Fruit fly (Drosophila melanogaster) whole organism, embryonic: Measurements from ENCODE around the gene CG14036.

Experiments used
- Atf3 ChIP-seq: fragments of 200-800 bp; sonication (Bioruptor generic); optimal IDR thresholded peaks from 3 replicates; lab custom pipeline; 2016; ENCODE audit warnings: missing biosample characterization, missing genetic modification characterization
- Bgb ChIP-seq: fragments of 200-800 bp; sonication (Bioruptor generic); IDR thresholded peaks from 2 replicates; pipeline ENCODE4 v1.3.6; 2022; ENCODE audit warnings: missing biosample characterization, missing genetic modification characterization; ENCODE audit not compliant: partially characterized antibody
- Blimp-1 ChIP-seq: fragments of 200-800 bp; sonication (Bioruptor generic); optimal IDR thresholded peaks from 3 replicates; lab custom pipeline; 2018; ENCODE audit warnings: missing biosample characterization, missing genetic modification characterization, mild to moderate bottlenecking, moderate library complexity, missing genetic modification reagents
- C15 ChIP-seq: fragments of 200-800 bp; sonication (Bioruptor generic); IDR thresholded peaks from 3 replicates; pipeline ENCODE4 v1.3.6; 2022; ENCODE audit warnings: missing biosample characterization, missing genetic modification characterization
- CG10431 ChIP-seq: fragments of 200-800 bp; sonication (Bioruptor generic); optimal IDR thresholded peaks from 3 replicates; lab custom pipeline; 2018; ENCODE audit warnings: missing biosample characterization, mild to moderate bottlenecking, missing genetic modification characterization
- CG10979 ChIP-seq: fragments of 200-800 bp; sonication (Bioruptor generic); optimal IDR thresholded peaks from 2 replicates; lab custom pipeline; 2018; ENCODE audit warnings: missing biosample characterization, mild to moderate bottlenecking, missing genetic modification characterization, moderate library complexity
- CG15011 ChIP-seq: fragments of 200-800 bp; sonication (Bioruptor generic); optimal IDR thresholded peaks from 3 replicates; lab custom pipeline; 2018; ENCODE audit warnings: missing biosample characterization, mild to moderate bottlenecking, missing genetic modification characterization
- CG16863 ChIP-seq: fragments of 200-800 bp; sonication (Bioruptor generic); optimal IDR thresholded peaks from 3 replicates; lab custom pipeline; 2016; ENCODE audit warnings: missing biosample characterization, missing genetic modification characterization
- CG1832 ChIP-seq: fragments of 200-800 bp; sonication (Bioruptor generic); optimal IDR thresholded peaks from 2 replicates; lab custom pipeline; 2017; ENCODE audit warnings: missing biosample characterization, mild to moderate bottlenecking, missing genetic modification characterization, inconsistent platforms
- CG18599 ChIP-seq: fragments of 200-800 bp; sonication (Bioruptor generic); optimal IDR thresholded peaks from 3 replicates; lab custom pipeline; 2017; ENCODE audit warnings: missing biosample characterization, missing genetic modification characterization, mild to moderate bottlenecking, moderate library complexity, missing genetic modification reagents
- CG2889 ChIP-seq: fragments of 200-800 bp; sonication (Bioruptor generic); IDR thresholded peaks from 3 replicates; pipeline ENCODE4 v1.3.6; 2022; ENCODE audit warnings: missing biosample characterization, missing genetic modification characterization
- CG31365 ChIP-seq: fragments of 200-800 bp; sonication (Bioruptor generic); optimal IDR thresholded peaks from 2 replicates; lab custom pipeline; 2018; ENCODE audit warnings: missing biosample characterization, mild to moderate bottlenecking, missing genetic modification characterization
- CG32767 ChIP-seq: fragments of 200-800 bp; sonication (Bioruptor generic); IDR thresholded peaks from 2 replicates; pipeline ENCODE4 v1.3.6; 2022; ENCODE audit warnings: missing biosample characterization, missing genetic modification characterization
- CG33557 ChIP-seq: fragments of 200-800 bp; sonication (Bioruptor generic); optimal IDR thresholded peaks from 2 replicates; lab custom pipeline; 2019; ENCODE audit warnings: missing biosample characterization, mild to moderate bottlenecking, missing genetic modification characterization, moderate library complexity
- CG4617 ChIP-seq: fragments of 200-800 bp; sonication (Bioruptor generic); optimal IDR thresholded peaks from 3 replicates; lab custom pipeline; 2016; ENCODE audit warnings: missing biosample characterization, missing genetic modification characterization, borderline replicate concordance
- CG5953 ChIP-seq: fragments of 200-800 bp; sonication (Bioruptor generic); IDR thresholded peaks from 2 replicates; pipeline ENCODE4 v1.3.6; 2022; ENCODE audit warnings: missing biosample characterization, missing genetic modification characterization
- CG6689 ChIP-seq: fragments of 200-800 bp; sonication (Bioruptor generic); IDR thresholded peaks from 2 replicates; pipeline ENCODE4 v1.3.6; 2022; ENCODE audit warnings: missing biosample characterization, missing genetic modification characterization
- CG8944 ChIP-seq: fragments of 200-800 bp; sonication (Bioruptor generic); optimal IDR thresholded peaks from 3 replicates; lab custom pipeline; 2016; ENCODE audit warnings: missing biosample characterization, missing genetic modification characterization
- CG9609 ChIP-seq: fragments of 200-800 bp; sonication (Bioruptor generic); optimal IDR thresholded peaks from 3 replicates; lab custom pipeline; 2016; ENCODE audit warnings: missing biosample characterization, missing genetic modification characterization
- CG9932 ChIP-seq: fragments of 200-800 bp; sonication (Bioruptor generic); IDR thresholded peaks from 2 replicates; pipeline ENCODE4 v1.3.6; 2022; ENCODE audit warnings: missing biosample characterization, missing genetic modification characterization
- Camta ChIP-seq: fragments of 200-800 bp; sonication (Bioruptor generic); optimal IDR thresholded peaks from 2 replicates; lab custom pipeline; 2016; ENCODE audit warnings: missing biosample characterization, missing genetic modification characterization
- CrebB ChIP-seq: fragments of 200-800 bp; sonication (Bioruptor generic); optimal IDR thresholded peaks from 3 replicates; lab custom pipeline; 2018; ENCODE audit warnings: missing biosample characterization, mild to moderate bottlenecking, missing genetic modification characterization
- D19B ChIP-seq: fragments of 200-800 bp; sonication (Bioruptor generic); optimal IDR thresholded peaks from 2 replicates; lab custom pipeline; 2017; ENCODE audit warnings: missing biosample characterization, mild to moderate bottlenecking, missing genetic modification characterization
- Hmx ChIP-seq: fragments of 200-800 bp; sonication (Bioruptor generic); optimal IDR thresholded peaks from 2 replicates; lab custom pipeline; 2016; ENCODE audit warnings: missing biosample characterization, missing genetic modification characterization
- Lim3 ChIP-seq: fragments of 200-800 bp; sonication (Bioruptor generic); IDR thresholded peaks from 2 replicates; pipeline ENCODE4 v1.3.6; 2022; ENCODE audit warnings: missing biosample characterization, missing genetic modification characterization
- Max ChIP-seq: fragments of 200-800 bp; sonication (Bioruptor generic); optimal IDR thresholded peaks from 2 replicates; lab custom pipeline; 2016; ENCODE audit warnings: missing biosample characterization, mild to moderate bottlenecking, missing genetic modification characterization
- Oli ChIP-seq: fragments of 200-800 bp; sonication (Bioruptor generic); optimal IDR thresholded peaks from 2 replicates; lab custom pipeline; 2018; ENCODE audit warnings: missing biosample characterization, mild to moderate bottlenecking, missing genetic modification characterization, moderate library complexity
- Poxn ChIP-seq: fragments of 200-800 bp; sonication (Bioruptor generic); IDR thresholded peaks from 2 replicates; pipeline ENCODE4 v1.3.6; 2022; ENCODE audit warnings: missing biosample characterization, missing genetic modification characterization
- Sry-β ChIP-seq: fragments of 200-800 bp; sonication (Bioruptor generic); optimal IDR thresholded peaks from 2 replicates; lab custom pipeline; 2018; ENCODE audit warnings: missing biosample characterization, mild to moderate bottlenecking, missing genetic modification characterization, moderate library complexity
- Sry-δ ChIP-seq: fragments of 200-800 bp; sonication (Bioruptor generic); optimal IDR thresholded peaks from 2 replicates; lab custom pipeline; 2016; ENCODE audit warnings: missing biosample characterization, missing genetic modification characterization
- Tbp ChIP-seq: fragments of >200 bp; optimal IDR thresholded peaks from 2 replicates; lab custom pipeline; 2018; ENCODE audit warnings: missing biosample characterization, missing genetic modification characterization
- az2 ChIP-seq: fragments of 200-800 bp; sonication (Bioruptor generic); optimal IDR thresholded peaks from 3 replicates; lab custom pipeline; 2016; ENCODE audit warnings: missing biosample characterization, missing genetic modification characterization
- br ChIP-seq: fragments of >200 bp; optimal IDR thresholded peaks from 2 replicates; lab custom pipeline; 2017
- caup ChIP-seq: fragments of 200-800 bp; sonication (Bioruptor generic); optimal IDR thresholded peaks from 3 replicates; lab custom pipeline; 2017; ENCODE audit warnings: missing biosample characterization, mild to moderate bottlenecking, missing genetic modification characterization, moderate library complexity; ENCODE audit not compliant: severe bottlenecking
- cwo ChIP-seq: fragments of 200-800 bp; sonication (Bioruptor generic); optimal IDR thresholded peaks from 3 replicates; lab custom pipeline; 2017; ENCODE audit warnings: missing biosample characterization, missing genetic modification characterization, mild to moderate bottlenecking, moderate library complexity, missing genetic modification reagents
- dysf ChIP-seq: fragments of 200-800 bp; sonication (Bioruptor generic); IDR thresholded peaks from 3 replicates; pipeline ENCODE4 v1.3.6; 2022; ENCODE audit warnings: missing biosample characterization, missing genetic modification characterization
- esg ChIP-seq: fragments of 200-800 bp; sonication (Bioruptor generic); conservative IDR thresholded peaks from 2 replicates; pipeline ENCODE4 v1.3.6; 2022; ENCODE audit warnings: missing biosample characterization, missing genetic modification characterization
- ewg ChIP-seq: fragments of 200-800 bp; sonication (Bioruptor generic); optimal IDR thresholded peaks from 3 replicates; lab custom pipeline; 2017; ENCODE audit warnings: mild to moderate bottlenecking, missing biosample characterization, missing genetic modification reagents, missing genetic modification characterization
- exex ChIP-seq: fragments of 200-800 bp; sonication (Bioruptor generic); optimal IDR thresholded peaks from 4 replicates; lab custom pipeline; 2018; ENCODE audit warnings: missing biosample characterization, mild to moderate bottlenecking, missing genetic modification characterization, moderate library complexity
- gce ChIP-seq: fragments of 200-800 bp; sonication (Bioruptor generic); IDR thresholded peaks from 3 replicates; pipeline ENCODE4 v1.3.6; 2022; ENCODE audit warnings: missing biosample characterization, missing genetic modification characterization
- gcm2 ChIP-seq: fragments of 200-800 bp; sonication (Bioruptor generic); optimal IDR thresholded peaks from 2 replicates; lab custom pipeline; 2016; ENCODE audit warnings: missing biosample characterization, missing genetic modification characterization
- grau ChIP-seq: fragments of 200-800 bp; optimal IDR thresholded peaks from 3 replicates; lab custom pipeline; 2019; ENCODE audit warnings: missing biosample characterization, mild to moderate bottlenecking, missing genetic modification characterization, moderate library complexity
- h ChIP-seq: fragments of >200 bp; optimal IDR thresholded peaks from 2 replicates; lab custom pipeline; 2017
- hb ChIP-seq: fragments of 200-800 bp; sonication (Bioruptor generic); IDR thresholded peaks from 3 replicates; pipeline ENCODE4 v1.3.6; 2022; ENCODE audit warnings: missing biosample characterization, missing genetic modification characterization; ENCODE audit not compliant: partially characterized antibody
- lbe ChIP-seq: fragments of 200-800 bp; sonication (Bioruptor generic); optimal IDR thresholded peaks from 2 replicates; lab custom pipeline; 2016; ENCODE audit warnings: missing biosample characterization, mild to moderate bottlenecking, missing genetic modification characterization
- ranshi ChIP-seq: fragments of 200-800 bp; sonication (Bioruptor generic); IDR thresholded peaks from 2 replicates; pipeline ENCODE4 v1.3.6; 2022; ENCODE audit warnings: missing biosample characterization, missing genetic modification characterization
- sim ChIP-seq: fragments of 200-800 bp; sonication (Bioruptor generic); IDR thresholded peaks from 2 replicates; pipeline ENCODE4 v1.3.6; 2022; ENCODE audit warnings: missing biosample characterization, missing genetic modification characterization
- slbo ChIP-seq: fragments of 200-800 bp; sonication (Bioruptor generic); IDR thresholded peaks from 2 replicates; pipeline ENCODE4 v1.3.6; 2022; ENCODE audit warnings: missing biosample characterization, missing genetic modification characterization
- stc ChIP-seq: fragments of 200-800 bp; sonication (Bioruptor generic); IDR thresholded peaks from 2 replicates; pipeline ENCODE4 v1.3.6; 2022; ENCODE audit warnings: missing biosample characterization, missing genetic modification characterization
- tap ChIP-seq: fragments of 200-800 bp; optimal IDR thresholded peaks from 3 replicates; lab custom pipeline; 2019; ENCODE audit warnings: missing biosample characterization, mild to moderate bottlenecking, missing genetic modification characterization, moderate library complexity
- trh ChIP-seq: fragments of 200-800 bp; sonication (Bioruptor generic); optimal IDR thresholded peaks from 2 replicates; lab custom pipeline; 2016; ENCODE audit warnings: missing biosample characterization, missing genetic modification characterization
- tx ChIP-seq: fragments of 200-800 bp; sonication (Bioruptor generic); optimal IDR thresholded peaks from 2 replicates; lab custom pipeline; 2016; ENCODE audit warnings: missing biosample characterization, missing genetic modification characterization
- vnd ChIP-seq: fragments of 200-800 bp; sonication (Bioruptor generic); IDR thresholded peaks from 3 replicates; pipeline ENCODE4 v1.3.6; 2022; ENCODE audit warnings: missing biosample characterization, missing genetic modification characterization; ENCODE audit not compliant: partially characterized antibody

The CG14036 gene

dm6 chr2L:5054953-5055352 is at the start of gene CG14036, which contains the start of gene His3.3A (continued):
- TF ChIP-seq CG6689 (GFP tag; lab: Robert Waterston, UW) (no peak), az2 (GFP tag; lab: Kevin White, UChicago) (no peak), Max (GFP tag; lab: Kevin White, UChicago) (no peak), lbe (GFP tag; lab: Kevin White, UChicago) (no peak), ewg (GFP tag; lab: Kevin White, UChicago) (peak; percentile 40), vnd (GFP tag; lab: Robert Waterston, UW) (no peak; the same call in 2 of the 3 replicates), CG9609 (GFP tag; lab: Kevin White, UChicago) (no peak), D19B (GFP tag; lab: Kevin White, UChicago) (no peak), Bgb (GFP tag; lab: Robert Waterston, UW) (peak; percentile 75), CG31365 (no peak), Oli (tag; lab: Kevin White, UChicago) (no peak), CG1832 (no peak), CG4617 (GFP tag; lab: Kevin White, UChicago) (peak; percentile 43), Hmx (no peak), br (no peak), gce (GFP tag; lab: Robert Waterston, UW) (0 out of 3 replicates have a peak, but pooled peaks have one; percentile 16), CG32767 (GFP tag; lab: Robert Waterston, UW) (no peak), CrebB (tag; lab: Kevin White, UChicago) (no peak), hb (GFP tag; lab: Robert Waterston, UW) (no peak), CG10431 (GFP tag; lab: Kevin White, UChicago) (peak; percentile 42), cwo (GFP tag; lab: Kevin White, UChicago) (no peak), CG33557 (GFP tag; lab: Kevin White, UChicago) (no peak), Sry-β (GFP tag; lab: Kevin White, UChicago) (peak; percentile 1), Blimp-1 (GFP tag; lab: Kevin White, UChicago) (peak; percentile 69), h (lab: Kevin White, UChicago) (no peak), Camta (GFP tag; lab: Kevin White, UChicago) (no peak), CG16863 (no peak), CG9932 (peak; percentile 35; the same call in 1 of the 2 replicates), slbo (GFP tag; lab: Robert Waterston, UW) (no peak), caup (GFP tag; lab: Kevin White, UChicago) (no peak), Poxn (GFP tag; lab: Robert Waterston, UW) (no peak), gcm2 (GFP tag; lab: Kevin White, UChicago) (no peak), CG10979 (tag; lab: Kevin White, UChicago) (no peak), CG8944 (GFP tag; lab: Kevin White, UChicago) (no peak), CG18599 (no peak), sim (GFP tag; lab: Robert Waterston, UW) (no peak), exex (tag; lab: Kevin White, UChicago) (no peak), Sry-δ (GFP tag; lab: Kevin White, UChicago) (peak; percentile 65), trh (GFP tag; lab: Kevin White, UChicago) (no peak), Lim3 (GFP tag; lab: Robert Waterston, UW) (no peak), stc (GFP tag; lab: Robert Waterston, UW) (no peak), grau (tag; lab: Kevin White, UChicago) (peak; percentile 15), tx (no peak), ranshi (no peak), C15 (GFP tag; lab: Robert Waterston, UW) (no peak), dysf (no peak), Tbp (GFP tag; lab: Kevin White, UChicago) (no peak), CG5953 (GFP tag; lab: Robert Waterston, UW) (no peak), CG15011 (no peak), tap (tag; lab: Kevin White, UChicago) (no peak), esg (GFP tag; lab: Robert Waterston, UW) (no peak), Atf3 (GFP tag; lab: Kevin White, UChicago) (no peak), CG2889 (GFP tag; lab: Robert Waterston, UW) (no peak)
